Worm (Caenorhabditis elegans): ENCODE measurements around the gene F58F12.2.

Gene F58F12.2

ce11 chrII:6346551-6347079, 41.2 kb downstream of the F58F12.2 start:
- TF ChIP-seq cnd-1 (tag; optimal IDR thresholded peaks at IDR 0.05) (peak; percentile 5), snpc-4 (tag; optimal IDR thresholded peaks at IDR 0.05) (no peak), M03D4.4 (tag; optimal IDR thresholded peaks at IDR 0.05) (no peak), ceh-39 (tag; optimal IDR thresholded peaks at IDR 0.05) (no peak), drap-1 (GFP tag; optimal IDR thresholded peaks at IDR 0.05) (no peak), sem-2 (GFP tag; optimal IDR thresholded peaks at IDR 0.05) (no peak), unc-39 (tag; optimal IDR thresholded peaks at IDR 0.05) (no peak), tbx-8 (GFP tag; optimal IDR thresholded peaks at IDR 0.05) (peak; percentile 14), nhr-28 (tag; optimal IDR thresholded peaks at IDR 0.05) (no peak), nhr-237 (tag; optimal IDR thresholded peaks at IDR 0.05) (no peak), ceh-83 (GFP tag; optimal IDR thresholded peaks at IDR 0.05) (peak; percentile 67), zip-8 (tag; optimal IDR thresholded peaks at IDR 0.05) (no peak)

DNA sequence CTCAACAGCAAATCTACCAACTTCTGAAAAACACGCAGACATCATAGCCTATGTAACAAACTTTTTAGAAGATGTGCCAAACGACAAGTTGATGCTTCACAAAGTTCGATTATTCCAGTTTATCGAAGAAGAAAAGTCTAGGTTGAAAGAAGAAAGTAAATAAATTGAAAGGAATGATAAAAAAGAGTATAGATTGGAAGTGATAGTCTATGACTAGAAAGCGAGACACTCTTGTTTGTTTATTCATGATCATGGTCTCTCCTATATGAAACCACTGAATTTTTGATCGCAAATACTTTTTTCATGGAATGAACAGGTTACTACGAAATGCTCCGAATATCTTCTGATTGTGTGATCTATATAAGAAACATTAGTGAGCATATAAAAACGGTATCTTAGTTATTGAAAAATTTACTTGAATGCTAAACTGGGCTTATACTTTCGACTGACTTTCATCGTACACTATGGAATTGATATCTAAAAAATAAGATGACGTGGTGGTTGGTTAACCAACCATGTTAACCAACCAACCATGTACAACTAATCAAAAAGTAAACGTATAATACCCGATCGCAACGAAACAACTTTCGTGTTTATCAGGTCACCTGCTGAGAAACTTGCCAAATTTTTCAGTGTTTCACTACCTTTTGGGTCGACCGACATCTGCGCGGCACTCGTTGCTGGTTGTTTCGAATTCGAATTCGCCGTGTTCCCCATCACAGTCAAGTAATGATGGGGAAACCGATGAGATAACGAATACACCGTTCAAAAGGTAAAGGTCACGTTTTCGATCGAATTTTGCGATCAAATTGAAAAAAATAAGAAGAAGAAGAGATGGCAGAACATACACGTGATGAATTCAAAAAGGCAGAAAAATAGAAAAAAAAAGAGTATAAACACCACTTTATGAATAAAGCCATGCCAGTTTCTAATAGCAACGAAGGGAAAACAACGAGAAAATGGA, 42.4 kb downstream of the F58F12.2 start, which contains the start of gene C32D5.8:
Gene C32D5.8 (minus strand): TSS at position 770 of the 964 bp plus-strand sequence.
- no peak for TF ChIP-seq ces-1 (GFP tag; optimal IDR thresholded peaks at IDR 0.05)
- no peak for TF ChIP-seq elt-3 (tag; optimal IDR thresholded peaks at IDR 0.05)
- TF ChIP-seq zip-8 (tag; optimal IDR thresholded peaks at IDR 0.05) = no peak
- TF ChIP-seq bed-3 (GFP tag; optimal IDR thresholded peaks at IDR 0.05) = no peak
- TF ChIP-seq tbx-8 (GFP tag; optimal IDR thresholded peaks at IDR 0.05) = no peak
- no peak for TF ChIP-seq nhr-28 (tag; optimal IDR thresholded peaks at IDR 0.05)
- TF ChIP-seq lin-32 (GFP tag; optimal IDR thresholded peaks at IDR 0.05) = no peak

- no peak for TF ChIP-seq nhr-237 (tag; optimal IDR thresholded peaks at IDR 0.05)
- no peak for TF ChIP-seq nhr-76 (tag; optimal IDR thresholded peaks at IDR 0.05)
- no peak for TF ChIP-seq mab-5 (tag; optimal IDR thresholded peaks at IDR 0.05)
Observed at ce11 chrII:6344513-6344912, 43.3 kb downstream of the F58F12.2 start.

DNA sequence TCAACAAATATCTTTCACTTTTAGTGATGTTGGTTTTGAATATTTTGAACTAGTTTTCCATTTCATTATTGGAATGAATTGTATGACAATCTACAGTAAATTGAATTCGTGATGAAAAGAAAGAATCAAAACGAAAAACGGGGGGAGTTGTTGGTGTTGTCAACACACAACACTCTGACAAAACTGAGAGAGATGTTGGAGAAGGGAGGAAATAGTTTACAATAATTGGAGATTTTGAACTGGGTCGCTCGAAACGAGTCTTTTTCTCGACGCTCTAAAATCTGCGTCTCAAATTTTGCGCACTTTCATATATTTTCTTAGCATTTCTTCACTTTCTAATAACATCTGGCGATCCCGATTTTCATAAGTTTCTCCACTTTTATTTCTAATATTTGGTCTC, 43.9 kb downstream of the F58F12.2 start, which contains the start of gene txt-18:
Gene txt-18 (plus strand): TSS at position 180 of the 400 bp plus-strand sequence.
- TF ChIP-seq nhr-28 (tag; optimal IDR thresholded peaks at IDR 0.05) (no peak), nhr-237 (tag; optimal IDR thresholded peaks at IDR 0.05) (peak; percentile 42)

- TF ChIP-seq sptf-1 (tag; optimal IDR thresholded peaks at IDR 0.05) = no peak
- TF ChIP-seq snpc-4 (tag; optimal IDR thresholded peaks at IDR 0.05) = no peak
- no peak for TF ChIP-seq ceh-83 (GFP tag; optimal IDR thresholded peaks at IDR 0.05)
- TF ChIP-seq mep-1 (tag; optimal IDR thresholded peaks at IDR 0.05) = no peak
- no peak for TF ChIP-seq nhr-2 (tag; optimal IDR thresholded peaks at IDR 0.05)
- TF ChIP-seq mab-5 (tag; optimal IDR thresholded peaks at IDR 0.05) = no peak
- TF ChIP-seq nhr-76 (tag; optimal IDR thresholded peaks at IDR 0.05) = no peak
- no peak for TF ChIP-seq elt-1 (tag; optimal IDR thresholded peaks at IDR 0.05; ENCODE audit: borderline replicate concordance, insufficient read depth)
- TF ChIP-seq ztf-11 (tag; optimal IDR thresholded peaks at IDR 0.05) = no peak
- TF ChIP-seq mls-2 (tag; optimal IDR thresholded peaks at IDR 0.05) = no peak
- no peak for TF ChIP-seq ham-2 (GFP tag; optimal IDR thresholded peaks at IDR 0.05)
- no peak for TF ChIP-seq unc-120 (tag; optimal IDR thresholded peaks at IDR 0.05; ENCODE audit: poor library complexity, severe bottlenecking)
Observed at ce11 chrII:6342455-6342854, 45.4 kb downstream of the F58F12.2 start.

DNA sequence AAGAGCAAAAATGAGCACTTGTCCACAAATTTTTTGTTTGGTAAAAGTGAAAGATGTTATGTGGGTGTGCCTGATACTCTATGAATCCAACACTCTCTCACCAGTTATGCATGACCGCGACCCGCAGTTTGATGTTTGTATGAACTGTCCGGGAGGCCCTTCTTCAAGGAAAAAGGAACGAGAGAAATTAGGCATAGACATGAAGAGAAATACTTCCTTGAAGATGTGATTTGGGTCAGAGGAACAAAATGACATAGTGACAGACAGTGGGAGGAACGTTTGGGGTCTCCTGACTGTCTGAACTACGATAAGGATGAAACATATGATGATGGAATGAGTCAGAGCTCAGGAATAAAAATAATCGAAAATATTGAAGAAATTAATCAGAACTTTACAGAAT, 46.8 kb downstream of the F58F12.2 start:
- TF ChIP-seq nhr-12 (tag; optimal IDR thresholded peaks at IDR 0.05) (no peak), snpc-4 (tag; optimal IDR thresholded peaks at IDR 0.05) (no peak), zip-8 (tag; optimal IDR thresholded peaks at IDR 0.05) (no peak), nhr-28 (tag; optimal IDR thresholded peaks at IDR 0.05) (no peak), nhr-2 (tag; optimal IDR thresholded peaks at IDR 0.05) (no peak), tbx-8 (GFP tag; optimal IDR thresholded peaks at IDR 0.05) (no peak), elt-1 (tag; optimal IDR thresholded peaks at IDR 0.05; ENCODE audit: borderline replicate concordance, insufficient read depth) (no peak), unc-62 (GFP tag; optimal IDR thresholded peaks at IDR 0.05) (no peak), lsy-2 (tag; optimal IDR thresholded peaks at IDR 0.05) (no peak), ceh-39 (tag; optimal IDR thresholded peaks at IDR 0.05) (no peak), ceh-83 (GFP tag; optimal IDR thresholded peaks at IDR 0.05) (no peak), M03D4.4 (tag; optimal IDR thresholded peaks at IDR 0.05) (no peak), blmp-1 (tag; optimal IDR thresholded peaks at IDR 0.05) (no peak)
